ENCODE assay signal across 1 worm cellular context in genomic region chrX:11666545-11667177, ce11.
TF ChIP-seq lines count a peak whose summit lies in the region.

noca-2 (plus strand) TSS chrX:11667127.

TF ChIP-seq in whole organism, L4 larva, 104 proteins besides CTCF, POLR2A, EP300 and RAD21 (continued from another document):
- TF ChIP-seq T20F7.1 (GFP tag; optimal IDR thresholded peaks at IDR 0.05; lab: Kevin White, UChicago) = no peak
- no peak for TF ChIP-seq zfp-3 (GFP tag; conservative IDR thresholded peaks at IDR 0.05; lab: Robert Waterston, UW)
- TF ChIP-seq mep-1 (tag; optimal IDR thresholded peaks at IDR 0.05; lab: Kevin White, UChicago) = peak; percentile 54
- no peak for TF ChIP-seq D1046.2 (GFP tag; IDR thresholded peaks at IDR 0.05; lab: Robert Waterston, UW)
- TF ChIP-seq mxl-3 (GFP tag; optimal IDR thresholded peaks at IDR 0.05; lab: Kevin White, UChicago) = no peak
- peak; percentile 29 for TF ChIP-seq nhr-28 (tag; optimal IDR thresholded peaks at IDR 0.05; lab: Kevin White, UChicago)
- TF ChIP-seq dpl-1 (GFP tag; optimal IDR thresholded peaks at IDR 0.05; lab: Kevin White, UChicago) = peak; percentile 17
- TF ChIP-seq fkh-10 (GFP tag; optimal IDR thresholded peaks at IDR 0.05; lab: Kevin White, UChicago) = no peak
- no peak for TF ChIP-seq daf-12 (tag; optimal IDR thresholded peaks at IDR 0.05; lab: Kevin White, UChicago)
- no peak for TF ChIP-seq ceh-20 (GFP tag; IDR thresholded peaks at IDR 0.05; lab: Robert Waterston, UW)
- no peak for TF ChIP-seq lin-29 (GFP tag; IDR thresholded peaks at IDR 0.05; lab: Robert Waterston, UW)
- no peak for TF ChIP-seq lim-7 (GFP tag; IDR thresholded peaks at IDR 0.05; lab: Robert Waterston, UW)
- TF ChIP-seq mdl-1 (tag; optimal IDR thresholded peaks at IDR 0.05; lab: Kevin White, UChicago) = peak in 1 of 2 experiments; percentile 19
- no peak for TF ChIP-seq snpc-1.2 (GFP tag; IDR thresholded peaks at IDR 0.05; lab: Robert Waterston, UW)
- peak; percentile 75 for TF ChIP-seq hmg-1.1 (GFP tag; IDR thresholded peaks at IDR 0.05; lab: Robert Waterston, UW)
- no peak for TF ChIP-seq F37D6.2 (tag; optimal IDR thresholded peaks at IDR 0.05; lab: Kevin White, UChicago)
- TF ChIP-seq ztf-11 (tag; optimal IDR thresholded peaks at IDR 0.05; lab: Kevin White, UChicago) = no peak
- no peak for TF ChIP-seq spr-1 (tag; optimal IDR thresholded peaks at IDR 0.05; lab: Kevin White, UChicago)
- TF ChIP-seq nhr-42 (GFP tag; IDR thresholded peaks at IDR 0.05; lab: Robert Waterston, UW) = no peak
- TF ChIP-seq ceh-32 (tag; optimal IDR thresholded peaks at IDR 0.05; lab: Kevin White, UChicago; ENCODE audit: poor library complexity) = no peak
- no peak for TF ChIP-seq nhr-48 (tag; optimal IDR thresholded peaks at IDR 0.05; lab: Kevin White, UChicago)
- TF ChIP-seq lin-39 (tag; optimal IDR thresholded peaks at IDR 0.05; lab: Kevin White, UChicago) = no peak
- no peak for TF ChIP-seq nhr-41 (GFP tag; IDR thresholded peaks at IDR 0.05; lab: Robert Waterston, UW)
- no peak for TF ChIP-seq vab-7 (GFP tag; IDR thresholded peaks at IDR 0.05; lab: Robert Waterston, UW)
- no peak for TF ChIP-seq zip-11 (GFP tag; IDR thresholded peaks at IDR 0.05; lab: Robert Waterston, UW)
- TF ChIP-seq ztf-7 (tag; optimal IDR thresholded peaks at IDR 0.05; lab: Kevin White, UChicago) = no peak
- TF ChIP-seq nhr-77 (tag; optimal IDR thresholded peaks at IDR 0.05; lab: Kevin White, UChicago) = no peak
- TF ChIP-seq pha-4 (GFP tag; IDR thresholded peaks at IDR 0.05; lab: Robert Waterston, UW) = no peak
- no peak for TF ChIP-seq pha-4 (tag; optimal IDR thresholded peaks at IDR 0.05; lab: Kevin White, UChicago)
- TF ChIP-seq fos-1 (tag; optimal IDR thresholded peaks at IDR 0.05; lab: Kevin White, UChicago) = no peak
- TF ChIP-seq pqm-1 (tag; optimal IDR thresholded peaks at IDR 0.05; lab: Kevin White, UChicago) = no peak
- TF ChIP-seq madf-9 (GFP tag; conservative IDR thresholded peaks at IDR 0.05; lab: Robert Waterston, UW) = no peak
- TF ChIP-seq nhr-102 (tag; optimal IDR thresholded peaks at IDR 0.05; lab: Kevin White, UChicago) = no peak
- TF ChIP-seq lir-3 (tag; optimal IDR thresholded peaks at IDR 0.05; lab: Kevin White, UChicago) = no peak
- peak; percentile 45 for TF ChIP-seq aha-1 (tag; lab: Kevin White, UChicago)
- TF ChIP-seq set-16 (GFP tag; IDR thresholded peaks at IDR 0.05; lab: Robert Waterston, UW) = no peak
- TF ChIP-seq F26F4.8 (GFP tag; conservative IDR thresholded peaks at IDR 0.05; lab: Robert Waterston, UW) = no peak
- no peak for TF ChIP-seq daf-8 (GFP tag; IDR thresholded peaks at IDR 0.05; lab: Robert Waterston, UW)
- no peak for TF ChIP-seq Y5F2A.4 (GFP tag; optimal IDR thresholded peaks at IDR 0.05; lab: Kevin White, UChicago)
- TF ChIP-seq ctbp-1 (GFP tag; IDR thresholded peaks at IDR 0.05; lab: Robert Waterston, UW) = 0 out of 2 replicates have a peak, but pooled peaks have one; percentile 47
- no peak for TF ChIP-seq cey-2 (tag; optimal IDR thresholded peaks at IDR 0.05; lab: Kevin White, UChicago; ENCODE audit: borderline replicate concordance, insufficient read depth)
- no peak for TF ChIP-seq sdz-12 (GFP tag; optimal IDR thresholded peaks at IDR 0.05; lab: Kevin White, UChicago)
- no peak for TF ChIP-seq gei-8 (GFP tag; optimal IDR thresholded peaks at IDR 0.05; lab: Kevin White, UChicago)
- TF ChIP-seq T26A8.4 (GFP tag; IDR thresholded peaks at IDR 0.05; lab: Robert Waterston, UW) = no peak
- no peak for TF ChIP-seq lin-13 (GFP tag; optimal IDR thresholded peaks at IDR 0.05; lab: Kevin White, UChicago)
- TF ChIP-seq nhr-237 (tag; optimal IDR thresholded peaks at IDR 0.05; lab: Kevin White, UChicago) = no peak
- peak in 1 of 2 experiments; percentile 55 for TF ChIP-seq unc-62 (GFP tag; optimal IDR thresholded peaks at IDR 0.05 in 1 of 2; lab: Kevin White, UChicago)
- TF ChIP-seq unc-62 (tag; optimal IDR thresholded peaks at IDR 0.05; lab: Kevin White, UChicago) = no peak
- no peak for TF ChIP-seq ZK337.2 (GFP tag; IDR thresholded peaks at IDR 0.05; lab: Robert Waterston, UW)
- TF ChIP-seq ceh-44 (GFP tag; IDR thresholded peaks at IDR 0.05; lab: Robert Waterston, UW) = no peak
- no peak for TF ChIP-seq egl-27 (tag; optimal IDR thresholded peaks at IDR 0.05; lab: Kevin White, UChicago)
- TF ChIP-seq mes-2 (tag; optimal IDR thresholded peaks at IDR 0.05; lab: Kevin White, UChicago; ENCODE audit: poor library complexity, severe bottlenecking) = peak; percentile 26
- no peak for TF ChIP-seq hif-1 (tag; optimal IDR thresholded peaks at IDR 0.05; lab: Kevin White, UChicago)
- no peak for TF ChIP-seq lin-15B (tag; optimal IDR thresholded peaks at IDR 0.05; lab: Kevin White, UChicago)
- no peak for TF ChIP-seq F44E2.7 (GFP tag; IDR thresholded peaks at IDR 0.05; lab: Robert Waterston, UW)
- no peak for TF ChIP-seq egl-43 (GFP tag; IDR thresholded peaks at IDR 0.05; lab: Robert Waterston, UW)
- TF ChIP-seq snpc-4 (tag; optimal IDR thresholded peaks at IDR 0.05; lab: Kevin White, UChicago) = no peak
- TF ChIP-seq lsy-2 (tag; optimal IDR thresholded peaks at IDR 0.05; lab: Kevin White, UChicago) = no peak
- no peak for TF ChIP-seq dmd-8 (GFP tag; IDR thresholded peaks at IDR 0.05; lab: Robert Waterston, UW)
- no peak for TF ChIP-seq mdt-29 (GFP tag; IDR thresholded peaks at IDR 0.05; lab: Robert Waterston, UW)
- TF ChIP-seq arid-1 (GFP tag; conservative IDR thresholded peaks at IDR 0.05; lab: Robert Waterston, UW) = no peak
- TF ChIP-seq rbr-2 (tag; optimal IDR thresholded peaks at IDR 0.05; lab: Kevin White, UChicago) = peak; percentile 33
- no peak for TF ChIP-seq zag-1 (tag; optimal IDR thresholded peaks at IDR 0.05; lab: Kevin White, UChicago)
- TF ChIP-seq hlh-30 (tag; optimal IDR thresholded peaks at IDR 0.05; lab: Kevin White, UChicago; ENCODE audit: insufficient read depth) = peak; percentile 47
- no peak for TF ChIP-seq nhr-76 (tag; optimal IDR thresholded peaks at IDR 0.05; lab: Kevin White, UChicago)
- no peak for TF ChIP-seq ceh-62 (tag; optimal IDR thresholded peaks at IDR 0.05; lab: Kevin White, UChicago)
- no peak for TF ChIP-seq tag-97 (GFP tag; IDR thresholded peaks at IDR 0.05; lab: Robert Waterston, UW)
- TF ChIP-seq daf-19 (GFP tag; conservative IDR thresholded peaks at IDR 0.05; lab: Robert Waterston, UW) = no peak
- TF ChIP-seq unc-39 (tag; optimal IDR thresholded peaks at IDR 0.05; lab: Kevin White, UChicago) = no peak
- no peak for TF ChIP-seq attf-4 (tag; optimal IDR thresholded peaks at IDR 0.05; lab: Kevin White, UChicago)
- TF ChIP-seq dmd-9 (GFP tag; IDR thresholded peaks at IDR 0.05; lab: Robert Waterston, UW) = no peak
- no peak for TF ChIP-seq Y105C5A.15 (GFP tag; IDR thresholded peaks at IDR 0.05; lab: Robert Waterston, UW)
- no peak for TF ChIP-seq ama-1 (optimal IDR thresholded peaks at IDR 0.05; lab: Kevin White, UChicago)
- no peak for TF ChIP-seq jun-1 (tag; optimal IDR thresholded peaks at IDR 0.05; lab: Kevin White, UChicago)
- TF ChIP-seq Y48G9A.11 (GFP tag; IDR thresholded peaks at IDR 0.05; lab: Robert Waterston, UW) = no peak
- peak; percentile 30 for TF ChIP-seq hlh-11 (tag; optimal IDR thresholded peaks at IDR 0.05; lab: Kevin White, UChicago)
- TF ChIP-seq daf-16 (GFP tag; optimal IDR thresholded peaks at IDR 0.05; lab: Kevin White, UChicago) = no peak
- TF ChIP-seq daf-16 (tag; optimal IDR thresholded peaks at IDR 0.05; lab: Kevin White, UChicago) = peak; percentile 24
- no peak for TF ChIP-seq Y75B8A.6 (GFP tag; IDR thresholded peaks at IDR 0.05; lab: Robert Waterston, UW)
- no peak for TF ChIP-seq madf-5 (GFP tag; IDR thresholded peaks at IDR 0.05; lab: Robert Waterston, UW)
